Fruit fly (Drosophila melanogaster): ENCODE results near the gene cl.

DNA sequence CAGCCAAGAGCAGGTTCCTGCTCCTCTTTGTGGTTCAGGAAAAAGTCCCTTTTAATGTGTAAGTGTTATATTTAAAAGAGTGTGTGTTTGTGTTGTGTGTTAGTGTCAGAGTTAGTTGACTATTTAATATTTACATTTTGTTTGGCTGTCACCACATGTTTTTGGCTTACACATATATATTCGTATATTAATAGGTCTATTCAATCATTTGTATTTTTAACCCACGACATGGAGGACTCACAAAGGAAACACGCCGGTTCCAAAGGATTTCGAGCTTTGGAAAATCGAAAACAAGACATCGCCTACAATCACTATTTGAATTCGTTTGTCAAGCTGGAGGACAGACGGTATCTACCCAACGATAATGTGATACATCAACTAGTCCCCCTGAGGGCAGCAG is 33.8 kb downstream of the cl start, which contains the start of the genes CG14013 and CG14017:
- TF ChIP-seq CG3032 (tag; optimal IDR thresholded peaks at IDR 0.05): no peak
- no peak for TF ChIP-seq Eip78C (GFP tag)
- no peak for TF ChIP-seq salr (GFP tag; optimal IDR thresholded peaks at IDR 0.05)
- no peak for TF ChIP-seq CG8632 (GFP tag; optimal IDR thresholded peaks at IDR 0.05)
- no peak for TF ChIP-seq CG3919 (GFP tag; optimal IDR thresholded peaks at IDR 0.05)
- TF ChIP-seq CG9139 (GFP tag; optimal IDR thresholded peaks at IDR 0.05): no peak
- TF ChIP-seq Blimp-1 (GFP tag; optimal IDR thresholded peaks at IDR 0.05): no peak
- no peak for TF ChIP-seq CG16779 (tag; optimal IDR thresholded peaks at IDR 0.05)
- TF ChIP-seq Hr39 (GFP tag; optimal IDR thresholded peaks at IDR 0.05): no peak
- TF ChIP-seq Sox15 (GFP tag; optimal IDR thresholded peaks at IDR 0.05): no peak
- no peak for TF ChIP-seq Smox (GFP tag; optimal IDR thresholded peaks at IDR 0.05)

All from whole organism, prepupa.